Worm (Caenorhabditis elegans) whole organism, L3 larva: Measurements from ENCODE around the gene ama-1.

Experiments
- R02D3.7 ChIP-seq: fragments of 150-350 bp; optimal IDR thresholded peaks from 2 replicates; lab custom pipeline; 2014; ENCODE audit warnings: missing biosample characterization, missing genetic modification characterization
- ZK546.5 ChIP-seq: sonication (generic microtip); optimal IDR thresholded peaks from 2 replicates; lab custom pipeline; 2017; ENCODE audit warnings: missing biosample characterization, missing genetic modification characterization
- egl-27 ChIP-seq: sonication (generic microtip); optimal IDR thresholded peaks from 4 replicates; lab custom pipeline; 2017; ENCODE audit warnings: missing biosample characterization, missing genetic modification reagents, missing genetic modification characterization
- fos-1 ChIP-seq: fragments of 150-350 bp; optimal IDR thresholded peaks from 2 replicates; lab custom pipeline; 2014; ENCODE audit warnings: missing biosample characterization, missing genetic modification characterization
- mdl-1 ChIP-seq: fragments of 150-350 bp; optimal IDR thresholded peaks from 2 replicates; lab custom pipeline; 2014; ENCODE audit warnings: missing biosample characterization, missing genetic modification characterization
- nhr-237 ChIP-seq: fragments of 150-350 bp; optimal IDR thresholded peaks from 2 replicates; lab custom pipeline; 2014; ENCODE audit warnings: missing biosample characterization, missing genetic modification characterization

ce11 chrIV:4212733-4213132 lies 35.1 kb upstream of the ama-1 start:
- TF ChIP-seq fos-1 (no peak), mdl-1 (tag; lab: Kevin White, UChicago) (no peak), egl-27 (tag; lab: Kevin White, UChicago) (no peak), R02D3.7 (tag; lab: Kevin White, UChicago) (no peak), nhr-237 (no peak), ZK546.5 (tag; lab: Kevin White, UChicago) (no peak)
